Worm (Caenorhabditis elegans): ENCODE data around the gene arx-4.

The arx-4 gene

ce11 chrIII:861819-862356, at the start of gene arx-4:
TSS of gene arx-4 (plus strand) at chrIII:862306.
- TF ChIP-seq attf-5 (GFP tag; optimal IDR thresholded peaks at IDR 0.05) (peak; percentile 15), C06A6.2 (GFP tag; conservative IDR thresholded peaks at IDR 0.05) (no peak), mcd-1 (GFP tag; IDR thresholded peaks at IDR 0.05) (0 out of 2 replicates have a peak, but pooled peaks have one; percentile 25)

ce11 chrIII:815845-816244, 46.3 kb upstream of the arx-4 start, which contains the start of gene dac-1:
TSS of gene dac-1 (plus strand) at chrIII:816145.
- TF ChIP-seq hrde-1 (tag; optimal IDR thresholded peaks at IDR 0.05; ENCODE audit: borderline replicate concordance) (no peak), ccch-3 (GFP tag; optimal IDR thresholded peaks at IDR 0.05) (no peak), F39B2.1 (GFP tag; IDR thresholded peaks at IDR 0.05) (no peak), zfh-2 (GFP tag; conservative IDR thresholded peaks at IDR 0.05) (no peak), D2030.7 (GFP tag; IDR thresholded peaks at IDR 0.05) (no peak), hmg-1.2 (GFP tag; IDR thresholded peaks at IDR 0.05) (no peak), tbp1 (GFP tag; optimal IDR thresholded peaks at IDR 0.05) (no peak)

DNA sequence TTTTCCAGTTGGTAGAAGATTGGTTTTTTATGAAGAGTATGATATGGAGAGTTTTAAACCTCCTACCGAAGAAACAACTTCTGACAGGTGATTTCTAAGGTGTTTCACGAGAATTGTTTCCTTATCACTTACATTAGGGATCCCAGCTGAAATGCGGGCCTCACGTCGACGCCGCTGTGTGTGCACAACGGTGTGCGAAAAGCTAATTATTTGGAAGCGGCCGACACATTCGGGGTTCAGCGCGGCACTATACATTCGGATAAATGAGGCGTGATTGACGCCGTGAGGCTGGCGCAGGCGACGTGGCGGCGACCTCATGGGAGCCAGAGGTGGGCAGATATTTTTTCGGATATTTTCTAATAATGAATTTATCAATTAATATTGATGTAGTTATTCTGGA, 42.8 kb upstream of the arx-4 start:
- no peak for TF ChIP-seq sdz-38 (tag; optimal IDR thresholded peaks at IDR 0.05)
- TF ChIP-seq hrde-1 (tag; optimal IDR thresholded peaks at IDR 0.05; ENCODE audit: borderline replicate concordance): no peak
- no peak for TF ChIP-seq nhr-90 (tag; optimal IDR thresholded peaks at IDR 0.05)
- TF ChIP-seq zfh-2 (GFP tag; conservative IDR thresholded peaks at IDR 0.05): 0 out of 2 replicates have a peak, but pooled peaks have one; percentile 21
- TF ChIP-seq snpc-1.1 (tag; optimal IDR thresholded peaks at IDR 0.05; ENCODE audit: insufficient read depth): peak; percentile 83
- no peak for TF ChIP-seq F22D6.2 (tag; optimal IDR thresholded peaks at IDR 0.05)
- TF ChIP-seq athp-1 (tag; optimal IDR thresholded peaks at IDR 0.05): no peak
- TF ChIP-seq tbx-9 (tag; optimal IDR thresholded peaks at IDR 0.05; ENCODE audit: borderline replicate concordance): no peak
- TF ChIP-seq T26A5.8 (tag; optimal IDR thresholded peaks at IDR 0.05): no peak
- peak; percentile 44 for TF ChIP-seq snpc-4 (GFP tag; optimal IDR thresholded peaks at IDR 0.05)
- TF ChIP-seq snpc-4 (tag; optimal IDR thresholded peaks at IDR 0.05): peak in 2 of 4 experiments; percentile 81 to 88
- no peak for TF ChIP-seq aptf-3 (GFP tag; IDR thresholded peaks at IDR 0.05)

DNA sequence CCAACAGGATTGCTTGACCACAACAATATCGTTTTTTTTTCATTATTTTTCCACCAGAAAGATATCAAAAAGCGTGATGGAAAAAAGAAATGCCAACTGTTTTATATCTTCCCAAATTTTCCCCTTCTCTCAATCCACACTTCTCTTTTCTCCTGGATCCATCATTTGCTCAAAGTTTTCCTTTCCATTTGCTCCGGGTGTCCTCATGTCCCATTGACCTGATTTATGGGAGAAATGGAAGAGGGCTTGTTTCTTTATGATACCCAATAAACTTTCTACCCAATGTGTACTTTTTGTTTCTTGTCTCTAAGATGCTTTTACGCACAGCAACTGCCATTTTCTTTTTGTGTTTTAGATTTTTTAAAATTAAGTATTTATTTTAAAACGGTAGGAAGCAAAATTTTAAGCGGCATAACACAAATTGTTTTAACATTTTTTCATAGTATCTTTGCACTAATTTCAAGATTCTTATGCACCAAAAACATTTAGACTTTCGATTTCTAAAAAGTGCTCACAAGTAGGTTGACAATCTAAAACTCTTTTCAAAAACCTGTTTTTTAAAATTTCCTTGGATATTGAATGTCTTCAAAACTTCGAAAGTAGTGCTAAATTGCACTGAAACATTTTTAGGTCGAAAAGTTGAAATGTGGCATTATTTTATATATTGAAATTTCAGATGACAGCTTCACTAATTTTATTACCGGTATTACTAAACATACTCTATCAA, 39.4 kb upstream of the arx-4 start, which contains the start of gene clec-149:
TSS of gene clec-149 (plus strand) at position 677 of the 727 bp plus-strand sequence.
- TF ChIP-seq C06A6.2 (GFP tag; conservative IDR thresholded peaks at IDR 0.05) (no peak), Y67H2A.10 (GFP tag; conservative IDR thresholded peaks at IDR 0.05) (no peak), snpc-4 (GFP tag; optimal IDR thresholded peaks at IDR 0.05) (no peak), snpc-4 (tag; optimal IDR thresholded peaks at IDR 0.05) (no peak), bed-2 (GFP tag; IDR thresholded peaks at IDR 0.05) (no peak), mxl-1 (tag; optimal IDR thresholded peaks at IDR 0.05) (no peak), Y53F4B.3 (GFP tag; IDR thresholded peaks at IDR 0.05) (no peak), F55B11.4 (tag; optimal IDR thresholded peaks at IDR 0.05; ENCODE audit: borderline replicate concordance, insufficient read depth) (no peak), Y56A3A.18 (GFP tag; IDR thresholded peaks at IDR 0.05) (no peak), madf-6 (GFP tag; IDR thresholded peaks at IDR 0.05) (no peak), tbx-9 (tag; optimal IDR thresholded peaks at IDR 0.05; ENCODE audit: borderline replicate concordance) (no peak), ceh-79 (tag; optimal IDR thresholded peaks at IDR 0.05) (no peak)

DNA sequence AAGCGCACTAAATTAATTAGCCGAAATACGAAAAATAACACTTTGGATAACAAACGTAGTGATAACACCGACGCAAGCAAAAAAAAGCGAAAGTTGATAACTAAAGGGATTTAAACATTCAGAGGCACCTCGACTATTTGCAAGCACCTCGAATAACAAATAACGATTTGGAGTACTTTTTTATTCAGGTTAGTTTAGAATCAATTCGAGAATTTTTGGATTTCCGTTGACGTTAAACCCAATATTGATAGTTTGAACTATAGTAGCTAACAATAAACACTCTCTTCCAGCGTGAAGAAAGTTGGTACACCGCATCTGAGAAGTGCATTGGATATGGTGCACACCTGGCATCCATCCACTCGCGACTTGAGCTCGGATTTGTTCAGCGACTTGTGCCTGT, 36.9 kb upstream of the arx-4 start:
- no peak for TF ChIP-seq hmg-1.2 (GFP tag; IDR thresholded peaks at IDR 0.05)
- no peak for TF ChIP-seq F39B2.1 (GFP tag; IDR thresholded peaks at IDR 0.05)
- no peak for TF ChIP-seq hrde-1 (tag; optimal IDR thresholded peaks at IDR 0.05; ENCODE audit: borderline replicate concordance)
- TF ChIP-seq C17E4.6 (GFP tag; IDR thresholded peaks at IDR 0.05): no peak
- no peak for TF ChIP-seq nhr-80 (tag; optimal IDR thresholded peaks at IDR 0.05)
- no peak for TF ChIP-seq sptf-2 (GFP tag; optimal IDR thresholded peaks at IDR 0.05)
- no peak for TF ChIP-seq hmg-20 (GFP tag; IDR thresholded peaks at IDR 0.05)
- no peak for TF ChIP-seq D2030.7 (GFP tag; IDR thresholded peaks at IDR 0.05)
